Worm (Caenorhabditis elegans) whole organism, L4 larva: ENCODE measurements around the gene Y32B12B.1.

ENCODE experiments used
- daf-19 ChIP-seq: fragments of 200-800 bp; sonication (Bioruptor generic); conservative IDR thresholded peaks from 2 replicates; pipeline ENCODE4 v1.3.6; 2022; ENCODE audit warnings: missing genetic modification characterization, missing compliant biosample characterization
- skn-1 ChIP-seq: fragments of 150-350 bp; optimal IDR thresholded peaks from 2 replicates; lab custom pipeline; 2014; ENCODE audit warnings: missing biosample characterization, missing genetic modification characterization

DNA sequence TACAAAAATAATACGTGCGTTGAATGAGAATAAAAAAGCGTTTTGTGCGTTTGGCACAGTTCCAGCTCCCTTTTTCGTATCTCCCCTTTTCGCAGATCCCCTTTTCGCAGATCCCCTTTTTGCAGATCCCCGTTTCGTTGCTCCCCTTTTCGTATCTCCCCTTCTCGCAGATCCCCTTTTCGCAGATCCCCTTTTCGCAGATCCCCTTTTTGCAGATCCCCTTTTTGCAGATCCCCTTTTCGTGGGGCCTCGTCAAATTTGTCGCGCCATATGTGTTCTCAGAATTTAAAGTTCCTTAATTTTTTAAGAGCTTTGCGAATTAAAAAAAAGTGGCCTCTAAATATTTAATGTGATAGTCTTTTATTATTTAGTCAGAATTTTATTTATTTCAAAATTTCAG lies 16.1 kb downstream of the Y32B12B.1 start, which contains the start of gene Y32B12B.4:
- TF ChIP-seq skn-1 (tag; lab: Kevin White, UChicago) (no peak), daf-19 (GFP tag; lab: Robert Waterston, UW) (no peak)
